Fruit fly (Drosophila melanogaster) whole organism, embryonic: ENCODE data around the gene CG5326.

Experiments used
- Antp ChIP-seq: fragments of 200-800 bp; sonication (Bioruptor generic); optimal IDR thresholded peaks from 3 replicates; lab custom pipeline; 2016; ENCODE audit warnings: missing biosample characterization, missing genetic modification characterization
- Bdp1 ChIP-seq: fragments of 200-800 bp; sonication (Bioruptor generic); optimal IDR thresholded peaks from 3 replicates; lab custom pipeline; 2016; ENCODE audit warnings: missing biosample characterization, missing genetic modification characterization
- Bgb ChIP-seq: fragments of 200-800 bp; sonication (Bioruptor generic); IDR thresholded peaks from 2 replicates; pipeline ENCODE4 v1.3.6; 2022; ENCODE audit warnings: missing biosample characterization, missing genetic modification characterization; ENCODE audit not compliant: partially characterized antibody
- CG11398 ChIP-seq: fragments of 200-800 bp; sonication (Bioruptor generic); optimal IDR thresholded peaks from 2 replicates; lab custom pipeline; 2016; ENCODE audit warnings: missing biosample characterization, missing genetic modification characterization
- CG11560 ChIP-seq: fragments of 200-800 bp; sonication (Bioruptor generic); IDR thresholded peaks from 3 replicates; pipeline ENCODE4 v1.3.6; 2022; ENCODE audit warnings: missing biosample characterization, missing genetic modification characterization
- CG14965 ChIP-seq: fragments of 200-800 bp; sonication (Bioruptor generic); optimal IDR thresholded peaks from 2 replicates; lab custom pipeline; 2016; ENCODE audit warnings: missing biosample characterization, missing genetic modification characterization, borderline replicate concordance
- CG15514 ChIP-seq: fragments of 200-800 bp; sonication (Bioruptor generic); optimal IDR thresholded peaks from 3 replicates; lab custom pipeline; 2017; ENCODE audit warnings: missing biosample characterization, missing genetic modification characterization, mild to moderate bottlenecking, moderate library complexity, missing genetic modification reagents
- CG1647 ChIP-seq: fragments of 200-800 bp; sonication (Bioruptor generic); optimal IDR thresholded peaks from 3 replicates; lab custom pipeline; 2016; ENCODE audit warnings: missing biosample characterization, missing genetic modification characterization
- CG17361 ChIP-seq: fragments of 200-800 bp; sonication (Bioruptor generic); IDR thresholded peaks from 3 replicates; pipeline ENCODE4 v1.3.6; 2022; ENCODE audit warnings: missing biosample characterization, missing genetic modification characterization
- CG17385 ChIP-seq: fragments of 200-800 bp; sonication (Bioruptor generic); optimal IDR thresholded peaks from 3 replicates; lab custom pipeline; 2018; ENCODE audit warnings: missing biosample characterization, mild to moderate bottlenecking, missing genetic modification characterization
- CG2120 ChIP-seq: fragments of 200-800 bp; sonication (Bioruptor generic); optimal IDR thresholded peaks from 3 replicates; lab custom pipeline; 2016; ENCODE audit warnings: missing biosample characterization, missing genetic modification characterization
- CG2678 ChIP-seq: fragments of 200-800 bp; sonication (Bioruptor generic); optimal IDR thresholded peaks from 3 replicates; lab custom pipeline; 2019; ENCODE audit warnings: missing biosample characterization, mild to moderate bottlenecking, missing genetic modification characterization, moderate library complexity
- CG31224 ChIP-seq: fragments of 200-800 bp; sonication (Bioruptor generic); IDR thresholded peaks from 2 replicates; pipeline ENCODE4 v1.3.6; 2022; ENCODE audit warnings: missing biosample characterization, missing genetic modification characterization
- CG4282 ChIP-seq: fragments of 200-800 bp; sonication (Bioruptor generic); optimal IDR thresholded peaks from 2 replicates; lab custom pipeline; 2016; ENCODE audit warnings: missing biosample characterization, missing genetic modification characterization
- CG5245 ChIP-seq: fragments of 200-800 bp; sonication (Bioruptor generic); optimal IDR thresholded peaks from 3 replicates; lab custom pipeline; 2016; ENCODE audit warnings: missing biosample characterization, missing genetic modification characterization
- CG6254 ChIP-seq: fragments of 200-800 bp; sonication (Bioruptor generic); optimal IDR thresholded peaks from 3 replicates; lab custom pipeline; 2017; ENCODE audit warnings: mild to moderate bottlenecking, missing biosample characterization, missing genetic modification reagents, missing genetic modification characterization
- CG6854 ChIP-seq: fragments of 200-800 bp; sonication (Bioruptor generic); optimal IDR thresholded peaks from 3 replicates; lab custom pipeline; 2017; ENCODE audit warnings: missing biosample characterization, mild to moderate bottlenecking, missing genetic modification characterization
- CG8388 ChIP-seq: fragments of 200-800 bp; sonication (Bioruptor generic); optimal IDR thresholded peaks from 2 replicates; lab custom pipeline; 2019; ENCODE audit warnings: missing biosample characterization, mild to moderate bottlenecking, missing genetic modification characterization, moderate library complexity
- CG8478 ChIP-seq: fragments of >200 bp; optimal IDR thresholded peaks from 2 replicates; lab custom pipeline; 2018
- Chrac-16 ChIP-seq: fragments of 200-800 bp; sonication (Bioruptor generic); optimal IDR thresholded peaks from 3 replicates; lab custom pipeline; 2016; ENCODE audit warnings: missing biosample characterization, missing genetic modification characterization
- Fer1 ChIP-seq: fragments of 200-800 bp; sonication (Bioruptor generic); optimal IDR thresholded peaks from 2 replicates; lab custom pipeline; 2017; ENCODE audit warnings: missing biosample characterization, mild to moderate bottlenecking, missing genetic modification characterization
- H15 ChIP-seq: fragments of 200-800 bp; sonication (Bioruptor generic); IDR thresholded peaks from 3 replicates; pipeline ENCODE4 v1.3.6; 2022; ENCODE audit warnings: missing biosample characterization, missing genetic modification characterization
- HHEX ChIP-seq: fragments of 200-800 bp; sonication (Bioruptor generic); optimal IDR thresholded peaks from 3 replicates; lab custom pipeline; 2017; ENCODE audit warnings: missing biosample characterization, mild to moderate bottlenecking, missing genetic modification characterization, missing genetic modification reagents
- Hr39 ChIP-seq: fragments of >200 bp; optimal IDR thresholded peaks from 2 replicates; lab custom pipeline; 2017
- Hsf ChIP-seq: fragments of 200-800 bp; sonication (Bioruptor generic); optimal IDR thresholded peaks from 3 replicates; lab custom pipeline; 2016; ENCODE audit warnings: missing biosample characterization, missing genetic modification characterization
- Lhr ChIP-seq: fragments of 200-800 bp; sonication (Bioruptor generic); optimal IDR thresholded peaks from 3 replicates; lab custom pipeline; 2017; ENCODE audit warnings: mild to moderate bottlenecking, missing biosample characterization, missing genetic modification reagents, missing genetic modification characterization
- NC2α ChIP-seq: fragments of 200-800 bp; sonication (Bioruptor generic); optimal IDR thresholded peaks from 2 replicates; lab custom pipeline; 2016; ENCODE audit warnings: missing biosample characterization, missing genetic modification characterization
- Pdp1 ChIP-seq, 2 experiments: fragments of 200-800 bp; sonication (Bioruptor generic); optimal IDR thresholded peaks; 3 replicates each; lab custom pipeline; 2016; ENCODE audit warnings: missing biosample characterization in 2 of 2, missing genetic modification characterization in 2 of 2, mild to moderate bottlenecking in 1 of 2, moderate library complexity in 1 of 2
- Poxn ChIP-seq: fragments of 200-800 bp; sonication (Bioruptor generic); IDR thresholded peaks from 2 replicates; pipeline ENCODE4 v1.3.6; 2022; ENCODE audit warnings: missing biosample characterization, missing genetic modification characterization
- az2 ChIP-seq: fragments of 200-800 bp; sonication (Bioruptor generic); optimal IDR thresholded peaks from 3 replicates; lab custom pipeline; 2016; ENCODE audit warnings: missing biosample characterization, missing genetic modification characterization
- bcd ChIP-seq: fragments of 200-800 bp; sonication (Bioruptor generic); optimal IDR thresholded peaks from 2 replicates; lab custom pipeline; 2017; ENCODE audit warnings: missing biosample characterization, mild to moderate bottlenecking, missing genetic modification characterization
- esg ChIP-seq: fragments of 200-800 bp; sonication (Bioruptor generic); conservative IDR thresholded peaks from 2 replicates; pipeline ENCODE4 v1.3.6; 2022; ENCODE audit warnings: missing biosample characterization, missing genetic modification characterization
- gfzf ChIP-seq: fragments of 200-800 bp; sonication (Bioruptor generic); optimal IDR thresholded peaks from 2 replicates; lab custom pipeline; 2016; ENCODE audit warnings: missing biosample characterization, mild to moderate bottlenecking, missing genetic modification characterization, moderate library complexity
- ind ChIP-seq: fragments of 200-800 bp; sonication (Bioruptor generic); optimal IDR thresholded peaks from 3 replicates; lab custom pipeline; 2016; ENCODE audit warnings: missing biosample characterization, missing genetic modification characterization
- jigr1 ChIP-seq: fragments of 200-800 bp; sonication (Bioruptor generic); IDR thresholded peaks from 3 replicates; pipeline ENCODE4 v1.3.6; 2022; ENCODE audit warnings: missing biosample characterization, missing genetic modification characterization
- knrl ChIP-seq: fragments of 200-800 bp; sonication (Bioruptor generic); IDR thresholded peaks from 3 replicates; pipeline ENCODE4 v1.3.6; 2022; ENCODE audit warnings: missing biosample characterization, missing genetic modification characterization; ENCODE audit not compliant: partially characterized antibody
- lov ChIP-seq, 2 experiments: fragments of 200-800 bp in 1 of 2; fragments of >200 bp in 1 of 2; sonication (Bioruptor generic) in 1 of 2; IDR thresholded peaks in 1 of 2; optimal IDR thresholded peaks in 1 of 2; 2 replicates in 1 of 2; 3 replicates in 1 of 2; pipeline versions ENCODE4 v1.3.6 to Lab custom; 2017 to 2022; ENCODE audit warnings: missing biosample characterization in 1 of 2, missing genetic modification characterization in 1 of 2
- mirr ChIP-seq: fragments of 200-800 bp; sonication (Bioruptor generic); optimal IDR thresholded peaks from 3 replicates; lab custom pipeline; 2018; ENCODE audit warnings: missing biosample characterization, mild to moderate bottlenecking, missing genetic modification characterization
- phol ChIP-seq: fragments of 200-800 bp; sonication (Bioruptor generic); optimal IDR thresholded peaks from 3 replicates; lab custom pipeline; 2018; ENCODE audit warnings: missing biosample characterization, mild to moderate bottlenecking, missing genetic modification characterization, moderate library complexity
- pnt ChIP-seq: fragments of 200-800 bp; sonication (Bioruptor generic); optimal IDR thresholded peaks from 3 replicates; lab custom pipeline; 2016; ENCODE audit warnings: missing biosample characterization, missing genetic modification characterization
- prd ChIP-seq, 3 experiments: fragments of >200 bp in 2 of 3; fragments of 200-800 bp in 1 of 3; sonication (Bioruptor generic) in 1 of 3; optimal IDR thresholded peaks in 2 of 3; IDR thresholded peaks in 1 of 3; 2 replicates in 2 of 3; 3 replicates in 1 of 3; pipeline versions ENCODE4 v1.3.6 to Lab custom; 2017 to 2022; ENCODE audit warnings: missing biosample characterization in 1 of 3, missing genetic modification characterization in 1 of 3
- ranshi ChIP-seq: fragments of 200-800 bp; sonication (Bioruptor generic); IDR thresholded peaks from 2 replicates; pipeline ENCODE4 v1.3.6; 2022; ENCODE audit warnings: missing biosample characterization, missing genetic modification characterization
- salm ChIP-seq: fragments of 200-800 bp; sonication (Bioruptor generic); optimal IDR thresholded peaks from 2 replicates; lab custom pipeline; 2018; ENCODE audit warnings: missing biosample characterization, mild to moderate bottlenecking, missing genetic modification characterization
- sc ChIP-seq, 3 experiments: fragments of >200 bp in 2 of 3; fragments of 200-800 bp in 1 of 3; sonication (Bioruptor generic) in 1 of 3; optimal IDR thresholded peaks; 2 replicates in 2 of 3; 3 replicates in 1 of 3; lab custom pipeline; 2017; ENCODE audit warnings: mild to moderate bottlenecking in 1 of 3, missing biosample characterization in 1 of 3, missing genetic modification characterization in 1 of 3, missing genetic modification reagents in 1 of 3
- seq ChIP-seq: fragments of 200-800 bp; sonication (Bioruptor generic); IDR thresholded peaks from 2 replicates; pipeline ENCODE4 v1.3.6; 2022; ENCODE audit warnings: missing biosample characterization, missing genetic modification characterization
- sna ChIP-seq: fragments of 200-800 bp; sonication (Bioruptor generic); IDR thresholded peaks from 2 replicates; pipeline ENCODE4 v1.3.6; 2022; ENCODE audit warnings: missing biosample characterization, missing genetic modification characterization; ENCODE audit not compliant: partially characterized antibody
- tup ChIP-seq: fragments of 200-800 bp; sonication (Bioruptor generic); optimal IDR thresholded peaks from 2 replicates; lab custom pipeline; 2016; ENCODE audit warnings: missing biosample characterization, mild to moderate bottlenecking, missing genetic modification characterization, moderate library complexity
- vfl ChIP-seq: fragments of 200-800 bp; sonication (Bioruptor generic); optimal IDR thresholded peaks from 2 replicates; lab custom pipeline; 2016; ENCODE audit warnings: missing biosample characterization, missing genetic modification characterization

CG5326 gene

DNA sequence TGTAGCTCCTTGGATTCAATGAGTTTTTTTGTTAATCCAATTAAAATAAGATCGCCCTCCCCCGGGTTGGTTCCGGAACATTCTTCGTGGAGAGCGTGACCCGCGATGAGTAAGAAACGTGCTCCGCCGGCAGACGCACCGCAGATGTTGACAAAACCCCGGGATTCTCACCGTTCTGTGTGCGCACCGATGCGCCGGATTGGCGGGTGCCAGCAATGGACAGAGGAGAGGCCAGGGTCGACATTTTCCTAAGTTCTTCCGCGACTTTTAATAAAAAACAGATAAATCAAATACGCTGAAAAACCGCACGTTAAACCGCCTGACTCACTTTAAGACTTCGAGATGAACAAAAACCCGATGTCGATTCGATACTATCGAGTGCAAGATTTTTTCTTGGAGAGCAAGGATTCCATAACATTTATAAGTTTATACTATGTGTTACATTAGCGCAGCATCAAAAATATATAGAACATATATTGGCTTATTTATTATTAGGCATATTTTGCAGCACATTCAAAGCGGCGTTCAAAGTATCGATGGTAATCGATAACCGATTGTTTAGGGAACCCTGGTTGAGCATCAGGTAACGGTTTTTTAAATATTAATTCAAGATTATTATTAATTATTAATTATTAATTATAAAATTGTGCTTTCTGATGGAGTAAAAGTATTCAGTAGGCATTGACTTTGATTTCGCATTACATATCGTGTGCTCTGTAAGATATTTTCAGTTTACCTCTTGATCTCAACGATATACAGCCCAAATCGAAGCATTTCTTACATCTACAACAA, 48.4 kb downstream of the CG5326 start, which contains the start of the genes CCT1 and tHMG1 (continued):
- TF ChIP-seq CG15514 (peak; percentile 69), CG2120 (GFP tag; lab: Kevin White, UChicago) (peak; percentile 27), pnt (GFP tag; lab: Kevin White, UChicago) (no peak), sna (peak; percentile 97), NC2α (GFP tag; lab: Kevin White, UChicago) (no peak), vfl (GFP tag; lab: Kevin White, UChicago) (no peak), Hr39 (lab: Kevin White, UChicago) (no peak), Hsf (GFP tag; lab: Kevin White, UChicago) (peak; percentile 11), H15 (GFP tag; lab: Robert Waterston, UW) (no peak), tup (GFP tag; lab: Kevin White, UChicago) (no peak), CG1647 (no peak), ind (GFP tag; lab: Kevin White, UChicago) (no peak), esg (GFP tag; lab: Robert Waterston, UW) (no peak), CG6854 (GFP tag; lab: Kevin White, UChicago) (no peak), mirr (GFP tag; lab: Kevin White, UChicago) (no peak), Fer1 (GFP tag; lab: Kevin White, UChicago) (no peak), sc (optimal IDR thresholded peaks at IDR 0.05; lab: Kevin White, UChicago) (no peak), sc (GFP tag; optimal IDR thresholded peaks at IDR 0.05; lab: Kevin White, UChicago) (no peak), CG4282 (GFP tag; lab: Kevin White, UChicago) (no peak), bcd (GFP tag; lab: Kevin White, UChicago) (no peak), prd (optimal IDR thresholded peaks at IDR 0.05; lab: Kevin White, UChicago) (no peak), prd (GFP tag; IDR thresholded peaks at IDR 0.05; lab: Robert Waterston, UW) (no peak; the same call in 2 of the 3 replicates), CG11398 (GFP tag; lab: Kevin White, UChicago) (no peak), CG31224 (GFP tag; lab: Robert Waterston, UW) (no peak), salm (tag; lab: Kevin White, UChicago) (no peak), CG17385 (GFP tag; lab: Kevin White, UChicago) (no peak), Pdp1 (GFP tag; optimal IDR thresholded peaks at IDR 0.05; lab: Kevin White, UChicago) (no peak), Antp (GFP tag; lab: Kevin White, UChicago) (no peak), Bdp1 (no peak), Chrac-16 (GFP tag; lab: Kevin White, UChicago) (no peak), HHEX (GFP tag; lab: Kevin White, UChicago) (no peak), CG14965 (GFP tag; lab: Kevin White, UChicago) (no peak), CG6254 (GFP tag; lab: Kevin White, UChicago) (no peak), CG17361 (GFP tag; lab: Robert Waterston, UW) (no peak), az2 (GFP tag; lab: Kevin White, UChicago) (no peak), ranshi (GFP tag; lab: Robert Waterston, UW) (no peak), CG8478 (lab: Kevin White, UChicago) (no peak), gfzf (GFP tag; lab: Kevin White, UChicago) (peak; percentile 14), jigr1 (GFP tag; lab: Robert Waterston, UW) (no peak), Bgb (GFP tag; lab: Robert Waterston, UW) (peak; percentile 93), Lhr (peak; percentile 5), CG8388 (GFP tag; lab: Kevin White, UChicago) (no peak), CG11560 (tag; lab: Robert Waterston, UW) (peak; percentile 75; the same call in 2 of the 3 replicates), CG2678 (tag; lab: Kevin White, UChicago) (no peak), knrl (peak; percentile 95), CG5245 (GFP tag; lab: Kevin White, UChicago) (no peak), Poxn (GFP tag; lab: Robert Waterston, UW) (no peak), phol (tag; lab: Kevin White, UChicago) (peak; percentile 42), lov (optimal IDR thresholded peaks at IDR 0.05; lab: Kevin White, UChicago) (no peak), lov (GFP tag; IDR thresholded peaks at IDR 0.05; lab: Robert Waterston, UW) (no peak), seq (GFP tag; lab: Robert Waterston, UW) (no peak)
